Worm (Caenorhabditis elegans): Measurements from ENCODE around the gene srh-135.

The srh-135 gene

ce11 chrII:10248355-10249041 is 21.6 kb upstream of the srh-135 start, which contains the start of gene atad-3 (continued):
- TF ChIP-seq ZK546.5 (tag; optimal IDR thresholded peaks at IDR 0.05) (no peak), daf-12 (tag; optimal IDR thresholded peaks at IDR 0.05) (no peak), nhr-6 (tag; optimal IDR thresholded peaks at IDR 0.05) (peak; percentile 12), zip-2 (tag; optimal IDR thresholded peaks at IDR 0.05) (no peak), nhr-76 (tag; optimal IDR thresholded peaks at IDR 0.05) (no peak), mdl-1 (tag; optimal IDR thresholded peaks at IDR 0.05) (peak in 1 of 2 experiments; percentile 48), ceh-28 (tag; optimal IDR thresholded peaks at IDR 0.05) (no peak), egl-43 (GFP tag; IDR thresholded peaks at IDR 0.05) (peak; percentile 95), tra-1 (GFP tag; IDR thresholded peaks at IDR 0.05) (peak; percentile 97), lim-7 (GFP tag; IDR thresholded peaks at IDR 0.05) (peak; percentile 79), fos-1 (tag; optimal IDR thresholded peaks at IDR 0.05) (no peak), set-16 (GFP tag; IDR thresholded peaks at IDR 0.05) (peak; percentile 58), mxl-3 (GFP tag; optimal IDR thresholded peaks at IDR 0.05) (peak; percentile 81), madf-9 (GFP tag; conservative IDR thresholded peaks at IDR 0.05) (peak; percentile 93), jun-1 (tag; optimal IDR thresholded peaks at IDR 0.05) (peak; percentile 46), unc-39 (tag; optimal IDR thresholded peaks at IDR 0.05) (no peak), tag-97 (GFP tag; IDR thresholded peaks at IDR 0.05) (0 out of 2 replicates have a peak, but pooled peaks have one; percentile 66), ztf-7 (tag; optimal IDR thresholded peaks at IDR 0.05) (no peak), nhr-28 (tag; optimal IDR thresholded peaks at IDR 0.05) (peak; percentile 68), F26F4.8 (GFP tag; conservative IDR thresholded peaks at IDR 0.05) (no peak), unc-130 (GFP tag; optimal IDR thresholded peaks at IDR 0.05) (peak; percentile 77), T20F7.1 (GFP tag; optimal IDR thresholded peaks at IDR 0.05) (no peak), F44E2.7 (GFP tag; IDR thresholded peaks at IDR 0.05) (0 out of 2 replicates have a peak, but pooled peaks have one; percentile 39), cey-2 (tag; optimal IDR thresholded peaks at IDR 0.05; ENCODE audit: borderline replicate concordance, insufficient read depth) (no peak), nhr-237 (tag; optimal IDR thresholded peaks at IDR 0.05) (no peak), fkh-10 (GFP tag; optimal IDR thresholded peaks at IDR 0.05) (peak; percentile 48), ctbp-1 (GFP tag; IDR thresholded peaks at IDR 0.05) (peak; percentile 94), nhr-25 (tag; optimal IDR thresholded peaks at IDR 0.05; ENCODE audit: borderline replicate concordance, insufficient read depth) (no peak), mep-1 (tag; optimal IDR thresholded peaks at IDR 0.05) (peak; percentile 92), pqm-1 (tag; optimal IDR thresholded peaks at IDR 0.05) (no peak), zfp-2 (tag; optimal IDR thresholded peaks at IDR 0.05) (peak; percentile 41), ceh-62 (tag; optimal IDR thresholded peaks at IDR 0.05) (no peak), snpc-1.2 (GFP tag; IDR thresholded peaks at IDR 0.05) (peak; percentile 85), aha-1 (tag) (peak; percentile 90), gei-8 (GFP tag; optimal IDR thresholded peaks at IDR 0.05) (no peak), egl-27 (tag; optimal IDR thresholded peaks at IDR 0.05) (no peak), nhr-41 (GFP tag; IDR thresholded peaks at IDR 0.05) (0 out of 2 replicates have a peak, but pooled peaks have one; percentile 69), Y48G9A.11 (GFP tag; IDR thresholded peaks at IDR 0.05) (peak; percentile 88), hmg-1.1 (GFP tag; IDR thresholded peaks at IDR 0.05) (peak; percentile 98), ZK337.2 (GFP tag; IDR thresholded peaks at IDR 0.05) (peak; percentile 98), hlh-11 (tag; optimal IDR thresholded peaks at IDR 0.05) (peak; percentile 79), D1046.2 (GFP tag; IDR thresholded peaks at IDR 0.05) (peak; percentile 97), dve-1 (tag; optimal IDR thresholded peaks at IDR 0.05; ENCODE audit: insufficient read depth) (peak; percentile 75), spr-1 (tag; optimal IDR thresholded peaks at IDR 0.05) (peak; percentile 74), aly-2 (tag; optimal IDR thresholded peaks at IDR 0.05) (no peak), hif-1 (tag; optimal IDR thresholded peaks at IDR 0.05) (peak in 1 of 2 experiments; percentile 92), nhr-11 (tag; optimal IDR thresholded peaks at IDR 0.05) (peak; percentile 96), lin-29 (GFP tag; IDR thresholded peaks at IDR 0.05) (peak; percentile 80; the same call in 1 of the 2 replicates), sdz-12 (GFP tag; optimal IDR thresholded peaks at IDR 0.05) (no peak), unc-62 (GFP tag; optimal IDR thresholded peaks at IDR 0.05 in 1 of 2) (no peak), unc-62 (tag; optimal IDR thresholded peaks at IDR 0.05) (no peak)

Data from whole organism, L4 larva.